Worm (Caenorhabditis elegans) whole organism, late embryonic: ENCODE measurements around the gene unc-82.

Experiments
- ama-1 ChIP-seq: fragments of 150-350 bp; optimal IDR thresholded peaks from 2 replicates; lab custom pipeline; 2014
- che-1 ChIP-seq: sonication (generic microtip); optimal IDR thresholded peaks from 2 replicates; lab custom pipeline; 2016; ENCODE audit warnings: mild to moderate bottlenecking, missing genetic modification characterization, missing compliant biosample characterization
- dve-1 ChIP-seq: sonication (generic microtip); optimal IDR thresholded peaks from 2 replicates; lab custom pipeline; 2017; ENCODE audit warnings: antibody characterized with exemption, mild to moderate bottlenecking, missing genetic modification characterization, missing compliant biosample characterization
- hlh-13 ChIP-seq: fragments of 200-800 bp; sonication (Bioruptor generic); optimal IDR thresholded peaks from 2 replicates; lab custom pipeline; 2018; ENCODE audit warnings: mild to moderate bottlenecking, missing genetic modification characterization, missing compliant biosample characterization
- nhr-11 ChIP-seq: fragments of 150-350 bp; optimal IDR thresholded peaks from 2 replicates; lab custom pipeline; 2014; ENCODE audit warnings: missing biosample characterization, missing genetic modification characterization

DNA sequence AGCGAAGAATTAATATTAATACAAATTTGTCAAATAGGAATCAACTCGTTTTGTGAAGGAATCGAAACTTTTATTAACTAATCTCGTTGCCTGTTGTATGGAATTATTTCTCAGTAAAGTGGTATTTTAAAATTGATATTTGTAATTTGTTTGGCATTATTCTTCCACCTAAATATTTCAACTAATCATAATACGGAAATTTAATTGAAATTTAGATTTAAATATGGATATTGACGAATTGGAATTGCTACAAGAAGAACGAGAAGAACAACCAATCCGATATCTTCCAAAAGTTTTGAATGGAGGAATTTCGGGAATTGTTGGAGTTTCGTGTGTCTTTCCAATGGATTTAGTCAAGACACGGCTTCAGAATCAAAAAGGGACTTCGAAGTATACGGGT, 50.5 kb downstream of the unc-82 start, which contains the start of gene slc-25A18.2:
- TF ChIP-seq che-1 (tag; lab: Kevin White, UChicago): no peak
- no peak for TF ChIP-seq nhr-11 (tag; lab: Kevin White, UChicago)
- no peak for TF ChIP-seq hlh-13 (GFP tag; lab: Kevin White, UChicago)
- no peak for TF ChIP-seq dve-1 (tag; lab: Kevin White, UChicago)
- TF ChIP-seq ama-1: no peak
